Fruit fly (Drosophila melanogaster): ENCODE data around the gene TrxT.

Gene TrxT

DNA sequence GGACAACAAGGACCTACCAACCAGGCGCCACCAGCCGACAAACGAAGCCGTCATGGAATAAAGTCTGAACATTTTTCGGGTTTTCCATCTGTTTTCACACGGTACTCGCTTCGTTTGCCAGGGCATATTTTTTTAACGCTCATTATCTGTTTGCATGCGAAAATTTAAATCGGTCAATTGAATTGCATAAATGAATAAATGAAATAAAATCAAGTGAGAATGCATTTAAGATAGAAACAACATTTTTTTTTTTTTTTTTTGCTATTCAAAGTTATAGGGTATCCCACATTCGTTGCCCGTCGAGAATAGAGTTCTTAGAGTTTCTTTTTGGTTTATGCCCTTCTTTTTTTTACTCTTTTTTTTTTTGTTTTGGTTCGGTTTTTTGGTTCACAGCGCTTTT lies 25.9 kb downstream of the TrxT start (continued):
- TF ChIP-seq CG4360 (GFP tag; IDR thresholded peaks at IDR 0.05) = no peak
- 0 out of 2 replicates have a peak, but pooled peaks have one; percentile 24 for TF ChIP-seq Oaz (GFP tag; IDR thresholded peaks at IDR 0.05)
- TF ChIP-seq CG15601 (tag; optimal IDR thresholded peaks at IDR 0.05) = no peak
- peak; percentile 57 for TF ChIP-seq CG6813 (GFP tag; optimal IDR thresholded peaks at IDR 0.05)
- no peak for TF ChIP-seq CG31365 (tag; optimal IDR thresholded peaks at IDR 0.05)
- peak; percentile 60 for TF ChIP-seq CG7839 (tag; optimal IDR thresholded peaks at IDR 0.05)
- peak; percentile 26; the same call in 1 of the 2 replicates for TF ChIP-seq wor (GFP tag; IDR thresholded peaks at IDR 0.05)
- TF ChIP-seq HHEX (GFP tag; optimal IDR thresholded peaks at IDR 0.05) = peak; percentile 34
- TF ChIP-seq CG10147 (GFP tag; optimal IDR thresholded peaks at IDR 0.05) = peak; percentile 61
- peak; percentile 27 for TF ChIP-seq bcd (GFP tag; optimal IDR thresholded peaks at IDR 0.05)
- peak; percentile 40; the same call in 1 of the 2 replicates for TF ChIP-seq Ptx1 (GFP tag; IDR thresholded peaks at IDR 0.05)
- TF ChIP-seq CG4424 (GFP tag; optimal IDR thresholded peaks at IDR 0.05) = peak; percentile 48
- TF ChIP-seq mld (GFP tag; IDR thresholded peaks at IDR 0.05; ENCODE audit: partially characterized antibody) = no peak
- peak; percentile 13 for TF ChIP-seq pnt (GFP tag; optimal IDR thresholded peaks at IDR 0.05)
- peak; percentile 41 for TF ChIP-seq sqz (GFP tag; optimal IDR thresholded peaks at IDR 0.05)
- TF ChIP-seq pum (GFP tag; optimal IDR thresholded peaks at IDR 0.05) = peak; percentile 32
- peak; percentile 20 for TF ChIP-seq scrt (GFP tag; optimal IDR thresholded peaks at IDR 0.05)
- TF ChIP-seq Blimp-1 (GFP tag; optimal IDR thresholded peaks at IDR 0.05) = peak; percentile 63
- TF ChIP-seq CrebB (tag; optimal IDR thresholded peaks at IDR 0.05) = no peak
- no peak for TF ChIP-seq prd (optimal IDR thresholded peaks at IDR 0.05)
- peak; percentile 68 for TF ChIP-seq prd (GFP tag; IDR thresholded peaks at IDR 0.05)

All from whole organism, embryonic.